Fruit fly (Drosophila melanogaster) whole organism, larva: ENCODE data around the gene CG33483.

Source experiments
- noc ChIP-seq: fragments of 200-800 bp; sonication (Bioruptor generic); optimal IDR thresholded peaks from 3 replicates; lab custom pipeline; 2019; ENCODE audit warnings: missing biosample characterization, mild to moderate bottlenecking, missing genetic modification characterization, moderate library complexity

CG33483 gene

dm6 chr3R:30867232-30867631 lies 34.7 kb downstream of the CG33483 start, which contains the start of gene Cpr100A:
Cpr100A (plus strand) TSS chr3R:30867521.
- TF ChIP-seq noc (tag; lab: Kevin White, UChicago) = no peak

- no peak for TF ChIP-seq noc (tag; lab: Kevin White, UChicago)
Measured at dm6 chr3R:30865883-30866282, 36.1 kb downstream of the CG33483 start.

dm6 chr3R:30865365-30865770 lies 36.6 kb downstream of the CG33483 start:
- TF ChIP-seq noc (tag; lab: Kevin White, UChicago) = no peak

dm6 chr3R:30864465-30864864 lies 37.5 kb downstream of the CG33483 start:
- TF ChIP-seq noc (tag; lab: Kevin White, UChicago) = no peak

- TF ChIP-seq noc (tag; lab: Kevin White, UChicago) = no peak
Measured at dm6 chr3R:30863971-30864370, 38.0 kb downstream of the CG33483 start.

- no peak for TF ChIP-seq noc (tag; lab: Kevin White, UChicago)
Measured at dm6 chr3R:30862471-30862870, 39.5 kb downstream of the CG33483 start.

dm6 chr3R:30860561-30860928 lies 41.4 kb downstream of the CG33483 start:
- no peak for TF ChIP-seq noc (tag; lab: Kevin White, UChicago)

- TF ChIP-seq noc (tag; lab: Kevin White, UChicago) = no peak
Measured at dm6 chr3R:30859901-30860560, 41.9 kb downstream of the CG33483 start.

dm6 chr3R:30856596-30856995 lies 45.4 kb downstream of the CG33483 start:
- TF ChIP-seq noc (tag; lab: Kevin White, UChicago) = no peak

- TF ChIP-seq noc (tag; lab: Kevin White, UChicago) = no peak
Measured at dm6 chr3R:30855176-30855575, 46.8 kb downstream of the CG33483 start.

- no peak for TF ChIP-seq noc (tag; lab: Kevin White, UChicago)
Measured at dm6 chr3R:30851843-30852365, 50.1 kb downstream of the CG33483 start, which contains the start of gene tll. tll (plus strand) TSS chr3R:30852315.
